Worm (Caenorhabditis elegans) whole organism, midembryonic: ENCODE measurements around the gene F43E2.11.

ENCODE experiments used
- T22C8.4 ChIP-seq: fragments of 200-800 bp; sonication (Bioruptor generic); IDR thresholded peaks from 2 replicates; pipeline ENCODE4 v1.3.6; 2022; ENCODE audit warnings: missing genetic modification characterization, missing compliant biosample characterization
- med-1 ChIP-seq: sonication (generic microtip); optimal IDR thresholded peaks from 2 replicates; lab custom pipeline; 2017; ENCODE audit warnings: missing genetic modification characterization, mild to moderate bottlenecking, missing compliant biosample characterization, antibody characterized with exemption, missing genetic modification reagents; ENCODE audit not compliant: insufficient read depth
- tab-1 ChIP-seq: fragments of 200-800 bp; sonication (Bioruptor generic); IDR thresholded peaks from 2 replicates; pipeline ENCODE4 v1.3.6; 2022; ENCODE audit warnings: missing genetic modification characterization, missing compliant biosample characterization
- ztf-23 ChIP-seq: fragments of 200-800 bp; sonication (Bioruptor generic); IDR thresholded peaks from 2 replicates; pipeline ENCODE4 v1.3.6; 2022; ENCODE audit warnings: missing genetic modification reagents, missing genetic modification characterization, missing compliant biosample characterization

DNA sequence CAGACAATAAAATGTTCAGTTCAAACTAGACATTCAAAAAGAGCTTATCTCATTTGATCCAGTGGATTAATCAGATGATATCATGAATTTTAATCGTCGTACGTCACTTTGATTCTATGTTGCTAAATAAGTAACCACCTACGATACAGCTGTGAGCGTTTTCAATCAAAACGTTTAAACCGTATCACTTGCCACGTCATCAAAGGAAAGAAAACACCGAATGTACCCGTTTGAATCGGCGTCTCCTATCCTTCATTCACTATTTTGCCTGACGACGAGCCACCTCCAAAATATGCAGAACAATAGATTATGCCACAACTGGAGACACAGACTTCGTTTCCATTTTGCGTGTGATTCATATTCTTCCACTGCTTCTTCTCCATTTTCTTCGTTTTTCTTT, 24.2 kb downstream of the F43E2.11 start:
- TF ChIP-seq tab-1 (GFP tag; lab: Robert Waterston, UW) (no peak), med-1 (GFP tag; lab: Kevin White, UChicago) (no peak), ztf-23 (GFP tag; lab: Robert Waterston, UW) (no peak), T22C8.4 (no peak)
